Worm (Caenorhabditis elegans): ENCODE measurements around the gene Y38E10A.33.

Y38E10A.33 gene

DNA sequence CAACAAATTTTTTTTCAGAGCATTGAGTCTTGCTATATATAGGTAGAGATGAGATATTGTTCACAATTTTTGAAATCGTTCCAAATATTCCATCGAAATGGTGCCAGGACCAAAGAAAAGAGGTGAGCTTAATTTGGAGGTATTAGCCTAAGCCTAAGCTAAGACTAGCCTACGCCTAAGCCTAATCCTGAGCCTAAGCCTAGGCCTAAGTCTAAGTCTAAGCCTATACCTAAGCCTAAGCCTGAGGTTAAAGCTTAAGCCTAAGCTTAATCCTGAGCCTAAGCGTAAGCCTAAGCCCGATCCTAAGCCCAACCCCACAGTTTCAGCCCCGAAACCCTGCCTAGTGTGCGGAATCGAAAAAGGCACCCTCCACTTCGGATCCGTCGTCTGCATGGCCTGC is 42.8 kb downstream of the Y38E10A.33 start, which contains the start of gene nhr-234:
Gene nhr-234, plus strand, starts transcription at position 77 of the 400 bp plus-strand sequence.
- no peak for TF ChIP-seq R02D3.7 (tag; optimal IDR thresholded peaks at IDR 0.05)
- TF ChIP-seq aha-1 (tag) = peak; percentile 23

DNA sequence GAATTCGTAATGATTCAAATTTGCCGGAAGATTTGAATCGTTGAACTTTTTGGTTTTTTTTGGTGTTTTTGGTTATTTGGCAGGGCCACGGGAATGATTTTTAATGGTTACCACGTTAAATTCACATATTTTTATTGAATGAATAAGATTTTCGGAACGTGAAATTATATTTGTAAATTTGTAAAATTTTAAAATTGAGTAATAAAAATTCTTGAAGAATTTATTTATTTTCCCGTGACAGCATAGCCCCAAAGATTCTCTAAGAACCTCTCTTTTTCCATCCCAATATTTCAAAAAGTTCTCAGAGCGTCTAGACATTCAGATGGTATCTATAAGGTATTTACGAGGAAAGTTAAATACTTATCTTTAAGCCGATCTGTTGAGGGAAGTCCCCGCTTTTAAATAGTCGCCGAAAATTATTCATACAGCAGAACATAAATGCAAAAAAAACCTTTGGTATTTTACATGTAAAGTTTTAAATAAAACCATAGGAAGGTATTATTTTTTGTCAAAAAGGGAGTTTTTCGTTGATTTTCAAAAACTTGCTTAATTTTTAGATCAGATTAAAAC is 44.6 kb downstream of the Y38E10A.33 start, which contains the start of gene Y38E10A.17:
Gene Y38E10A.17, minus strand, starts transcription at position 51 of the 570 bp plus-strand sequence.
- TF ChIP-seq daf-19 (GFP tag; conservative IDR thresholded peaks at IDR 0.05) (no peak), ceh-82 (tag; optimal IDR thresholded peaks at IDR 0.05) (no peak), hlh-30 (tag; optimal IDR thresholded peaks at IDR 0.05; ENCODE audit: insufficient read depth) (no peak), ztf-7 (tag; optimal IDR thresholded peaks at IDR 0.05) (no peak), lsy-2 (tag; optimal IDR thresholded peaks at IDR 0.05) (no peak), dpl-1 (GFP tag; optimal IDR thresholded peaks at IDR 0.05) (no peak), duxl-1 (tag; optimal IDR thresholded peaks at IDR 0.05; ENCODE audit: poor library complexity) (no peak), nhr-11 (tag; optimal IDR thresholded peaks at IDR 0.05) (no peak), fos-1 (tag; optimal IDR thresholded peaks at IDR 0.05) (no peak)

DNA sequence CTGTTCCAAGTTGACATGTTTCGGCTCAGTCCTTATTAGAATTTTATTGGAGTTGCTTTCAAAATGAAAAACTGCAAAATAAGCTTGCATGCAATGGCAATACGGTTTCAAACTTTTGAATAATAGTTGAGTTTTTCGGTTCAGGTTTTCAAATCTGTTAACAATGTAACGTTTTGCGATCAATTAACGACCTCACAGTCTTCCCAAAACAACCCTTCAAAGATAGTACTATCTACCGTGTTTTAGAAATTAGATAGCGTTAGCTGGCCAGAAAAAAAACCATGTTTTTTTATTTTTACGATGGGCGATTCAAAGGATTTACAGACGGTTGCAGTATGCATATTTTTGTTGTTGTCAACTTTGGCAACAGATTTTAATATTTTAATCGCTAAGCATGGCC is 48.6 kb downstream of the Y38E10A.33 start, which contains the start of gene Y38E10A.34:
Gene Y38E10A.34, plus strand, starts transcription at position 301 of the 400 bp plus-strand sequence.
- TF ChIP-seq mxl-2 (GFP tag; conservative IDR thresholded peaks at IDR 0.05) (no peak), ceh-28 (tag; optimal IDR thresholded peaks at IDR 0.05) (no peak), nhr-76 (tag; optimal IDR thresholded peaks at IDR 0.05) (no peak), lir-3 (tag; optimal IDR thresholded peaks at IDR 0.05) (no peak), arid-1 (GFP tag; conservative IDR thresholded peaks at IDR 0.05) (no peak), fos-1 (tag; optimal IDR thresholded peaks at IDR 0.05) (no peak), nhr-77 (tag; optimal IDR thresholded peaks at IDR 0.05) (no peak), F10B5.3 (tag; optimal IDR thresholded peaks at IDR 0.05) (no peak), nhr-111 (GFP tag; optimal IDR thresholded peaks at IDR 0.05) (no peak), dpl-1 (GFP tag; optimal IDR thresholded peaks at IDR 0.05) (no peak), attf-4 (tag; optimal IDR thresholded peaks at IDR 0.05) (no peak)

Data from whole organism, L4 larva.